Fruit fly (Drosophila melanogaster) whole organism, embryonic: ENCODE data around the gene Reepl1.

Source experiments
- CG10267 ChIP-seq: fragments of 200-800 bp; sonication (Bioruptor generic); optimal IDR thresholded peaks from 2 replicates; lab custom pipeline; 2018; ENCODE audit warnings: missing biosample characterization, mild to moderate bottlenecking, missing genetic modification characterization, moderate library complexity
- CG11085 ChIP-seq: fragments of 200-800 bp; sonication (Bioruptor generic); IDR thresholded peaks from 2 replicates; pipeline ENCODE4 v1.3.6; 2022; ENCODE audit warnings: missing biosample characterization, missing genetic modification characterization
- CG12299 ChIP-seq: fragments of 200-800 bp; sonication (Bioruptor generic); optimal IDR thresholded peaks from 2 replicates; lab custom pipeline; 2018; ENCODE audit warnings: missing biosample characterization, mild to moderate bottlenecking, missing genetic modification characterization
- CG13624 ChIP-seq: fragments of 200-800 bp; sonication (Bioruptor generic); optimal IDR thresholded peaks from 2 replicates; lab custom pipeline; 2016; ENCODE audit warnings: missing biosample characterization, missing genetic modification characterization
- CG14710 ChIP-seq: fragments of 200-800 bp; sonication (Bioruptor generic); optimal IDR thresholded peaks from 3 replicates; lab custom pipeline; 2019; ENCODE audit warnings: missing biosample characterization, mild to moderate bottlenecking, missing genetic modification characterization, moderate library complexity
- CG15601 ChIP-seq: fragments of 200-800 bp; sonication (Bioruptor generic); optimal IDR thresholded peaks from 3 replicates; lab custom pipeline; 2019; ENCODE audit warnings: missing biosample characterization, mild to moderate bottlenecking, missing genetic modification characterization, moderate library complexity
- CG17802 ChIP-seq: fragments of 200-800 bp; sonication (Bioruptor generic); optimal IDR thresholded peaks from 2 replicates; lab custom pipeline; 2018; ENCODE audit warnings: missing biosample characterization, mild to moderate bottlenecking, missing genetic modification characterization, moderate library complexity
- CG18011 ChIP-seq: fragments of 200-800 bp; sonication (Bioruptor generic); optimal IDR thresholded peaks from 2 replicates; lab custom pipeline; 2017; ENCODE audit warnings: missing biosample characterization, missing genetic modification characterization, mild to moderate bottlenecking, moderate library complexity, missing genotype
- CG1832 ChIP-seq: fragments of 200-800 bp; sonication (Bioruptor generic); optimal IDR thresholded peaks from 2 replicates; lab custom pipeline; 2017; ENCODE audit warnings: missing biosample characterization, mild to moderate bottlenecking, missing genetic modification characterization, inconsistent platforms
- CG2120 ChIP-seq: fragments of 200-800 bp; sonication (Bioruptor generic); optimal IDR thresholded peaks from 3 replicates; lab custom pipeline; 2016; ENCODE audit warnings: missing biosample characterization, missing genetic modification characterization
- CG32767 ChIP-seq: fragments of 200-800 bp; sonication (Bioruptor generic); IDR thresholded peaks from 2 replicates; pipeline ENCODE4 v1.3.6; 2022; ENCODE audit warnings: missing biosample characterization, missing genetic modification characterization
- CG32772 ChIP-seq: fragments of 200-800 bp; sonication (Bioruptor generic); IDR thresholded peaks from 2 replicates; pipeline ENCODE4 v1.3.6; 2022; ENCODE audit warnings: missing biosample characterization, missing genetic modification characterization
- CG3838 ChIP-seq: fragments of 200-800 bp; sonication (Bioruptor generic); optimal IDR thresholded peaks from 3 replicates; lab custom pipeline; 2016; ENCODE audit warnings: missing biosample characterization, missing genetic modification characterization
- CG4328 ChIP-seq: fragments of 200-800 bp; sonication (Bioruptor generic); optimal IDR thresholded peaks from 3 replicates; lab custom pipeline; 2017; ENCODE audit warnings: missing biosample characterization, missing genetic modification reagents, missing genetic modification characterization
- CG4617 ChIP-seq: fragments of 200-800 bp; sonication (Bioruptor generic); optimal IDR thresholded peaks from 3 replicates; lab custom pipeline; 2016; ENCODE audit warnings: missing biosample characterization, missing genetic modification characterization, borderline replicate concordance
- CG7271 ChIP-seq: fragments of 200-800 bp; sonication (Bioruptor generic); optimal IDR thresholded peaks from 2 replicates; lab custom pipeline; 2018; ENCODE audit warnings: missing biosample characterization, mild to moderate bottlenecking, missing genetic modification characterization, moderate library complexity
- CG9817 ChIP-seq: fragments of 200-800 bp; sonication (Bioruptor generic); optimal IDR thresholded peaks from 2 replicates; lab custom pipeline; 2018; ENCODE audit warnings: missing biosample characterization, mild to moderate bottlenecking, missing genetic modification characterization, moderate library complexity
- CG9932 ChIP-seq: fragments of 200-800 bp; sonication (Bioruptor generic); IDR thresholded peaks from 2 replicates; pipeline ENCODE4 v1.3.6; 2022; ENCODE audit warnings: missing biosample characterization, missing genetic modification characterization
- CoRest ChIP-seq: fragments of 200-800 bp; sonication (Bioruptor generic); optimal IDR thresholded peaks from 3 replicates; lab custom pipeline; 2018; ENCODE audit warnings: missing biosample characterization, mild to moderate bottlenecking, missing genetic modification characterization, moderate library complexity
- D19A ChIP-seq: fragments of 200-800 bp; optimal IDR thresholded peaks from 3 replicates; lab custom pipeline; 2019; ENCODE audit warnings: missing biosample characterization, mild to moderate bottlenecking, missing genetic modification characterization, moderate library complexity
- Dek ChIP-seq: fragments of 200-800 bp; sonication (Bioruptor generic); optimal IDR thresholded peaks from 3 replicates; lab custom pipeline; 2019; ENCODE audit warnings: missing biosample characterization, mild to moderate bottlenecking, missing genetic modification characterization, moderate library complexity
- Dref ChIP-seq: fragments of 200-800 bp; sonication (Bioruptor generic); IDR thresholded peaks from 2 replicates; pipeline ENCODE4 v1.3.6; 2022; ENCODE audit warnings: missing biosample characterization, missing genetic modification characterization
- ERR ChIP-seq: fragments of 200-800 bp; sonication (Bioruptor generic); optimal IDR thresholded peaks from 2 replicates; lab custom pipeline; 2016; ENCODE audit warnings: missing biosample characterization, missing genetic modification characterization
- Hand ChIP-seq: fragments of 200-800 bp; sonication (Bioruptor generic); optimal IDR thresholded peaks from 2 replicates; lab custom pipeline; 2017; ENCODE audit warnings: mild to moderate bottlenecking, missing biosample characterization, missing genetic modification reagents, missing genetic modification characterization
- Hr3 ChIP-seq: fragments of 200-800 bp; sonication (Bioruptor generic); optimal IDR thresholded peaks from 3 replicates; lab custom pipeline; 2016; ENCODE audit warnings: missing biosample characterization, missing genetic modification characterization
- Hr51 ChIP-seq, 2 experiments: fragments of 200-800 bp; sonication (Bioruptor generic); optimal IDR thresholded peaks; 2 replicates in 1 of 2; 3 replicates in 1 of 2; lab custom pipeline; 2016 to 2018; ENCODE audit warnings: missing biosample characterization in 2 of 2, missing genetic modification characterization in 2 of 2, mild to moderate bottlenecking in 1 of 2, moderate library complexity in 1 of 2
- MBD-R2 ChIP-seq: fragments of 200-800 bp; sonication (Bioruptor generic); IDR thresholded peaks from 2 replicates; pipeline ENCODE4 v1.3.6; 2022; ENCODE audit warnings: missing biosample characterization, missing genetic modification characterization
- Med ChIP-seq: fragments of 200-800 bp; sonication (Bioruptor generic); peaks from one replicate; lab custom pipeline; 2016; ENCODE audit warnings: missing biosample characterization, missing genetic modification characterization, mild to moderate bottlenecking, inconsistent platforms, moderate library complexity
- Myb ChIP-seq: fragments of 200-800 bp; sonication (Bioruptor generic); optimal IDR thresholded peaks from 2 replicates; lab custom pipeline; 2016; ENCODE audit warnings: missing biosample characterization, missing genetic modification characterization
- NFAT ChIP-seq: fragments of 200-800 bp; sonication (Bioruptor generic); IDR thresholded peaks from 2 replicates; pipeline ENCODE4 v1.3.6; 2022; ENCODE audit warnings: missing biosample characterization, missing genetic modification characterization
- Nf-YB ChIP-seq: fragments of 200-800 bp; sonication (Bioruptor generic); optimal IDR thresholded peaks from 3 replicates; lab custom pipeline; 2019; ENCODE audit warnings: missing biosample characterization, mild to moderate bottlenecking, missing genetic modification characterization, moderate library complexity
- Rfx ChIP-seq: fragments of 200-800 bp; sonication (Bioruptor generic); IDR thresholded peaks from 2 replicates; pipeline ENCODE4 v1.3.6; 2022; ENCODE audit warnings: missing biosample characterization, missing genetic modification characterization
- Sox102F ChIP-seq: fragments of 200-800 bp; sonication (Bioruptor generic); optimal IDR thresholded peaks from 2 replicates; lab custom pipeline; 2018; ENCODE audit warnings: missing biosample characterization, mild to moderate bottlenecking, missing genetic modification characterization, moderate library complexity
- TFAM ChIP-seq: fragments of 200-800 bp; sonication (Bioruptor generic); optimal IDR thresholded peaks from 2 replicates; lab custom pipeline; 2017; ENCODE audit warnings: missing biosample characterization, missing genetic modification characterization, inconsistent platforms
- ap ChIP-seq: fragments of 200-800 bp; sonication (Bioruptor generic); IDR thresholded peaks from 2 replicates; pipeline ENCODE4 v1.3.6; 2022; ENCODE audit warnings: missing biosample characterization, missing genetic modification characterization
- crp ChIP-seq, 2 experiments: fragments of 200-800 bp; sonication (Bioruptor generic); optimal IDR thresholded peaks; 2 replicates in 1 of 2; 3 replicates in 1 of 2; lab custom pipeline; 2017; ENCODE audit warnings: missing biosample characterization in 2 of 2, missing genetic modification characterization in 2 of 2, mild to moderate bottlenecking in 1 of 2, moderate library complexity in 1 of 2
- ems ChIP-seq: fragments of 200-800 bp; sonication (Bioruptor generic); optimal IDR thresholded peaks from 3 replicates; lab custom pipeline; 2016; ENCODE audit warnings: missing biosample characterization, missing genetic modification characterization
- en ChIP-seq: fragments of 200-800 bp; sonication (Bioruptor generic); optimal IDR thresholded peaks from 2 replicates; lab custom pipeline; 2016; ENCODE audit warnings: missing biosample characterization, missing genetic modification characterization
- esg ChIP-seq: fragments of 200-800 bp; sonication (Bioruptor generic); conservative IDR thresholded peaks from 2 replicates; pipeline ENCODE4 v1.3.6; 2022; ENCODE audit warnings: missing biosample characterization, missing genetic modification characterization
- ewg ChIP-seq: fragments of 200-800 bp; sonication (Bioruptor generic); optimal IDR thresholded peaks from 3 replicates; lab custom pipeline; 2017; ENCODE audit warnings: mild to moderate bottlenecking, missing biosample characterization, missing genetic modification reagents, missing genetic modification characterization
- hkb ChIP-seq, 2 experiments: fragments of 200-800 bp in 1 of 2; fragments of >200 bp in 1 of 2; sonication (Bioruptor generic) in 1 of 2; IDR thresholded peaks in 1 of 2; optimal IDR thresholded peaks in 1 of 2; 2 replicates each; pipeline versions ENCODE4 v1.3.6 to Lab custom; 2017 to 2022; ENCODE audit warnings: missing biosample characterization in 1 of 2, missing genetic modification characterization in 1 of 2
- otp ChIP-seq: fragments of 200-800 bp; sonication (Bioruptor generic); IDR thresholded peaks from 3 replicates; pipeline ENCODE4, ENCODE4 v1.3.6; 2022; ENCODE audit warnings: missing biosample characterization, missing genetic modification characterization
- row ChIP-seq: fragments of 200-800 bp; sonication (Bioruptor generic); IDR thresholded peaks from 3 replicates; pipeline ENCODE4 v1.3.6; 2022; ENCODE audit warnings: missing biosample characterization, missing genetic modification characterization
- sens ChIP-seq: fragments of 200-800 bp; sonication (Bioruptor generic); peaks from one replicate; lab custom pipeline; 2016; ENCODE audit warnings: missing biosample characterization, missing genetic modification characterization
- slbo ChIP-seq: fragments of 200-800 bp; sonication (Bioruptor generic); IDR thresholded peaks from 2 replicates; pipeline ENCODE4 v1.3.6; 2022; ENCODE audit warnings: missing biosample characterization, missing genetic modification characterization
- slou ChIP-seq: fragments of 200-800 bp; sonication (Bioruptor generic); optimal IDR thresholded peaks from 3 replicates; lab custom pipeline; 2016; ENCODE audit warnings: missing biosample characterization, missing genetic modification characterization
- ssp ChIP-seq: fragments of 200-800 bp; sonication (Bioruptor generic); IDR thresholded peaks from 2 replicates; pipeline ENCODE4 v1.3.6; 2022; ENCODE audit warnings: missing biosample characterization, missing genetic modification characterization
- ttk ChIP-seq: fragments of 200-800 bp; sonication (Bioruptor generic); IDR thresholded peaks from 2 replicates; pipeline ENCODE4 v2.1.2; 2022; ENCODE audit warnings: missing biosample characterization, missing genetic modification characterization
- unpg ChIP-seq: fragments of 200-800 bp; sonication (Bioruptor generic); optimal IDR thresholded peaks from 3 replicates; lab custom pipeline; 2018; ENCODE audit warnings: missing biosample characterization, mild to moderate bottlenecking, missing genetic modification characterization, moderate library complexity
- zfh2 ChIP-seq: fragments of 200-800 bp; sonication (Bioruptor generic); optimal IDR thresholded peaks from 2 replicates; lab custom pipeline; 2016; ENCODE audit warnings: missing biosample characterization, missing genetic modification characterization

Gene Reepl1

dm6 chrX:11572270-11572914 is at the start of gene Reepl1, which contains the start of gene Kmn1 (continued):
- TF ChIP-seq slou (no peak), CG18011 (no peak), CG1832 (GFP tag; lab: Kevin White, UChicago) (no peak), otp (GFP tag; lab: Robert Waterston, UW) (no peak), CG13624 (no peak), Hand (GFP tag; lab: Kevin White, UChicago) (no peak), Rfx (GFP tag; lab: Robert Waterston, UW) (peak; percentile 40; the same call in 1 of the 2 replicates), TFAM (GFP tag; lab: Kevin White, UChicago) (no peak), ems (GFP tag; lab: Kevin White, UChicago) (no peak), ap (GFP tag; lab: Robert Waterston, UW) (no peak), zfh2 (no peak), ERR (no peak), CG15601 (tag; lab: Kevin White, UChicago) (no peak), Myb (GFP tag; lab: Kevin White, UChicago) (peak; percentile 13), CG2120 (GFP tag; lab: Kevin White, UChicago) (peak; percentile 16), CG7271 (no peak), CG10267 (tag; lab: Kevin White, UChicago) (peak; percentile 74), slbo (peak; percentile 62), CG12299 (tag; lab: Kevin White, UChicago) (no peak), CG17802 (tag; lab: Kevin White, UChicago) (no peak), crp (GFP tag; optimal IDR thresholded peaks at IDR 0.05; lab: Kevin White, UChicago) (peak in 1 of 2 experiments; percentile 70), Sox102F (GFP tag; lab: Kevin White, UChicago) (no peak), ttk (GFP tag; lab: Robert Waterston, UW) (no peak), Med (GFP tag; lab: Kevin White, UChicago) (peak; percentile 19), ewg (GFP tag; lab: Kevin White, UChicago) (no peak), esg (GFP tag; lab: Robert Waterston, UW) (no peak), ssp (peak; percentile 32; the same call in 1 of the 2 replicates), row (GFP tag; lab: Robert Waterston, UW) (peak; percentile 72), hkb (optimal IDR thresholded peaks at IDR 0.05; lab: Kevin White, UChicago) (no peak), hkb (GFP tag; IDR thresholded peaks at IDR 0.05; lab: Robert Waterston, UW) (no peak), CG32767 (GFP tag; lab: Robert Waterston, UW) (no peak), CG9817 (tag; lab: Kevin White, UChicago) (peak; percentile 10), sens (peak; percentile 18), Hr51 (GFP tag; optimal IDR thresholded peaks at IDR 0.05; lab: Kevin White, UChicago) (no peak), CG32772 (GFP tag; lab: Robert Waterston, UW) (no peak), CG11085 (GFP tag; lab: Robert Waterston, UW) (no peak), CG14710 (peak; percentile 2), unpg (GFP tag; lab: Kevin White, UChicago) (no peak), CG4328 (GFP tag; lab: Kevin White, UChicago) (no peak), en (GFP tag; lab: Kevin White, UChicago) (no peak), Nf-YB (no peak), CoRest (tag; lab: Kevin White, UChicago) (peak; percentile 20), CG3838 (GFP tag; lab: Kevin White, UChicago) (no peak), NFAT (peak; percentile 12; the same call in 1 of the 2 replicates), MBD-R2 (peak; percentile 67), Dref (GFP tag; lab: Robert Waterston, UW) (no peak), CG4617 (GFP tag; lab: Kevin White, UChicago) (peak; percentile 10), Dek (no peak), D19A (tag; lab: Kevin White, UChicago) (no peak), CG9932 (peak; percentile 39; the same call in 1 of the 2 replicates), Hr3 (GFP tag; lab: Kevin White, UChicago) (no peak)
